Worm (Caenorhabditis elegans): Measurements from ENCODE around the gene alh-9.

The alh-9 gene

ce11 chrIII:5812672-5813071 is 43.1 kb upstream of the alh-9 start:
- TF ChIP-seq mxl-3 (GFP tag; optimal IDR thresholded peaks at IDR 0.05): peak; percentile 63
- TF ChIP-seq ZK337.2 (GFP tag; IDR thresholded peaks at IDR 0.05): no peak
- TF ChIP-seq nhr-6 (tag; optimal IDR thresholded peaks at IDR 0.05): no peak
- TF ChIP-seq nhr-237 (tag; optimal IDR thresholded peaks at IDR 0.05): no peak
- no peak for TF ChIP-seq lir-3 (tag; optimal IDR thresholded peaks at IDR 0.05)
- TF ChIP-seq lin-1 (GFP tag; IDR thresholded peaks at IDR 0.05): no peak
- no peak for TF ChIP-seq tra-1 (GFP tag; IDR thresholded peaks at IDR 0.05)
- no peak for TF ChIP-seq egl-43 (GFP tag; IDR thresholded peaks at IDR 0.05)
- TF ChIP-seq R02D3.7 (tag; optimal IDR thresholded peaks at IDR 0.05): no peak
- no peak for TF ChIP-seq F37D6.2 (tag; optimal IDR thresholded peaks at IDR 0.05)
- no peak for TF ChIP-seq aly-2 (tag; optimal IDR thresholded peaks at IDR 0.05)
- no peak for TF ChIP-seq skn-1 (tag; optimal IDR thresholded peaks at IDR 0.05)
- no peak for TF ChIP-seq ceh-28 (tag; optimal IDR thresholded peaks at IDR 0.05)
- no peak for TF ChIP-seq F26F4.8 (GFP tag; conservative IDR thresholded peaks at IDR 0.05)
- TF ChIP-seq tag-97 (GFP tag; IDR thresholded peaks at IDR 0.05): no peak
- TF ChIP-seq D1046.2 (GFP tag; IDR thresholded peaks at IDR 0.05): no peak
- TF ChIP-seq nhr-28 (tag; optimal IDR thresholded peaks at IDR 0.05): peak; percentile 61
- no peak for TF ChIP-seq duxl-1 (tag; optimal IDR thresholded peaks at IDR 0.05; ENCODE audit: poor library complexity)
- TF ChIP-seq zip-11 (GFP tag; IDR thresholded peaks at IDR 0.05): no peak
- TF ChIP-seq set-16 (GFP tag; IDR thresholded peaks at IDR 0.05): no peak
- TF ChIP-seq ztf-7 (tag; optimal IDR thresholded peaks at IDR 0.05): no peak
- no peak for TF ChIP-seq saeg-2 (GFP tag; IDR thresholded peaks at IDR 0.05)
- no peak for TF ChIP-seq ctbp-1 (GFP tag; IDR thresholded peaks at IDR 0.05)
- TF ChIP-seq dmd-9 (GFP tag; IDR thresholded peaks at IDR 0.05): no peak
- TF ChIP-seq nhr-111 (GFP tag; optimal IDR thresholded peaks at IDR 0.05): no peak
- TF ChIP-seq hlh-30 (tag; optimal IDR thresholded peaks at IDR 0.05; ENCODE audit: insufficient read depth): peak; percentile 74
- TF ChIP-seq nhr-11 (tag; optimal IDR thresholded peaks at IDR 0.05): no peak
- TF ChIP-seq mdl-1 (tag; optimal IDR thresholded peaks at IDR 0.05): peak in 1 of 2 experiments; percentile 25
- TF ChIP-seq dmd-6 (GFP tag; IDR thresholded peaks at IDR 0.05): peak; percentile 45
- TF ChIP-seq jun-1 (tag; optimal IDR thresholded peaks at IDR 0.05): no peak
- no peak for TF ChIP-seq php-3 (GFP tag; IDR thresholded peaks at IDR 0.05)
- TF ChIP-seq lin-38 (GFP tag; IDR thresholded peaks at IDR 0.05): no peak
- no peak for TF ChIP-seq T20F7.1 (GFP tag; optimal IDR thresholded peaks at IDR 0.05)
- no peak for TF ChIP-seq ceh-82 (tag; optimal IDR thresholded peaks at IDR 0.05)
- TF ChIP-seq hif-1 (tag; optimal IDR thresholded peaks at IDR 0.05): no peak
- no peak for TF ChIP-seq rbr-2 (tag; optimal IDR thresholded peaks at IDR 0.05)
- TF ChIP-seq nhr-42 (GFP tag; IDR thresholded peaks at IDR 0.05): no peak
- no peak for TF ChIP-seq snpc-4 (tag; optimal IDR thresholded peaks at IDR 0.05)
- TF ChIP-seq ceh-20 (GFP tag; IDR thresholded peaks at IDR 0.05): peak; percentile 65; the same call in 1 of the 2 replicates
- no peak for TF ChIP-seq Y5F2A.4 (GFP tag; optimal IDR thresholded peaks at IDR 0.05)
- no peak for TF ChIP-seq nhr-76 (tag; optimal IDR thresholded peaks at IDR 0.05)
- no peak for TF ChIP-seq nhr-77 (tag; optimal IDR thresholded peaks at IDR 0.05)
- TF ChIP-seq T26A8.4 (GFP tag; IDR thresholded peaks at IDR 0.05): no peak
- no peak for TF ChIP-seq ceh-62 (tag; optimal IDR thresholded peaks at IDR 0.05)
- TF ChIP-seq mdt-29 (GFP tag; IDR thresholded peaks at IDR 0.05): no peak
- TF ChIP-seq mxl-2 (GFP tag; conservative IDR thresholded peaks at IDR 0.05): no peak
- TF ChIP-seq nhr-25 (tag; optimal IDR thresholded peaks at IDR 0.05; ENCODE audit: borderline replicate concordance, insufficient read depth): no peak
- TF ChIP-seq ces-1 (GFP tag; optimal IDR thresholded peaks at IDR 0.05): no peak
- TF ChIP-seq arid-1 (GFP tag; conservative IDR thresholded peaks at IDR 0.05): no peak
- no peak for TF ChIP-seq zag-1 (tag; optimal IDR thresholded peaks at IDR 0.05)
- TF ChIP-seq ztf-11 (tag; optimal IDR thresholded peaks at IDR 0.05): no peak
- no peak for TF ChIP-seq lim-7 (GFP tag; IDR thresholded peaks at IDR 0.05)
- TF ChIP-seq daf-8 (GFP tag; IDR thresholded peaks at IDR 0.05): no peak

All from whole organism, L4 larva.